Fruit fly (Drosophila melanogaster) whole organism, embryonic: Measurements from ENCODE around the gene CG14818.

Source experiments
- Aef1 ChIP-seq: fragments of 200-800 bp; sonication (Bioruptor generic); IDR thresholded peaks from 3 replicates; pipeline ENCODE4 v1.3.6; 2022; ENCODE audit warnings: missing biosample characterization, missing genetic modification characterization
- Awh ChIP-seq: fragments of 200-800 bp; sonication (Bioruptor generic); IDR thresholded peaks from 2 replicates; pipeline ENCODE4, ENCODE4 v1.3.6; 2022; ENCODE audit warnings: missing biosample characterization, missing genetic modification characterization
- B-H1 ChIP-seq: fragments of 200-800 bp; sonication (Bioruptor generic); IDR thresholded peaks from 3 replicates; pipeline ENCODE4 v1.3.6; 2022; ENCODE audit warnings: missing biosample characterization, missing genetic modification characterization
- Blimp-1 ChIP-seq: fragments of 200-800 bp; sonication (Bioruptor generic); optimal IDR thresholded peaks from 3 replicates; lab custom pipeline; 2018; ENCODE audit warnings: missing biosample characterization, missing genetic modification characterization, mild to moderate bottlenecking, moderate library complexity, missing genetic modification reagents
- CG10321 ChIP-seq: fragments of 200-800 bp; sonication (Bioruptor generic); IDR thresholded peaks from 2 replicates; pipeline ENCODE4 v1.3.6; 2022; ENCODE audit warnings: missing biosample characterization, missing genetic modification characterization
- CG12155 ChIP-seq: fragments of 200-800 bp; sonication (Bioruptor generic); optimal IDR thresholded peaks from 3 replicates; lab custom pipeline; 2016; ENCODE audit warnings: missing biosample characterization, missing genetic modification characterization
- CG1233 ChIP-seq: fragments of 200-800 bp; sonication (Bioruptor generic); optimal IDR thresholded peaks from 4 replicates; lab custom pipeline; 2018; ENCODE audit warnings: missing biosample characterization, mild to moderate bottlenecking, missing genetic modification characterization
- CG12942 ChIP-seq: fragments of 200-800 bp; sonication (Bioruptor generic); optimal IDR thresholded peaks from 3 replicates; lab custom pipeline; 2016; ENCODE audit warnings: missing biosample characterization, missing genetic modification characterization
- CG14441 ChIP-seq: fragments of 200-800 bp; sonication (Bioruptor generic); IDR thresholded peaks from 2 replicates; pipeline ENCODE4 v1.3.6; 2022; ENCODE audit warnings: missing biosample characterization, missing genetic modification characterization
- CG16815 ChIP-seq: fragments of 200-800 bp; sonication (Bioruptor generic); optimal IDR thresholded peaks from 3 replicates; lab custom pipeline; 2017; ENCODE audit warnings: missing biosample characterization, mild to moderate bottlenecking, missing genetic modification characterization
- CG17385 ChIP-seq: fragments of 200-800 bp; sonication (Bioruptor generic); optimal IDR thresholded peaks from 3 replicates; lab custom pipeline; 2018; ENCODE audit warnings: missing biosample characterization, mild to moderate bottlenecking, missing genetic modification characterization
- CG18011 ChIP-seq: fragments of 200-800 bp; sonication (Bioruptor generic); optimal IDR thresholded peaks from 2 replicates; lab custom pipeline; 2017; ENCODE audit warnings: missing biosample characterization, missing genetic modification characterization, mild to moderate bottlenecking, moderate library complexity, missing genotype
- CG1832 ChIP-seq: fragments of 200-800 bp; sonication (Bioruptor generic); optimal IDR thresholded peaks from 2 replicates; lab custom pipeline; 2017; ENCODE audit warnings: missing biosample characterization, mild to moderate bottlenecking, missing genetic modification characterization, inconsistent platforms
- CG18619 ChIP-seq: fragments of 200-800 bp; sonication (Bioruptor generic); optimal IDR thresholded peaks from 3 replicates; lab custom pipeline; 2017; ENCODE audit warnings: missing biosample characterization, mild to moderate bottlenecking, missing genetic modification characterization
- CG2712 ChIP-seq: fragments of 200-800 bp; optimal IDR thresholded peaks from 3 replicates; lab custom pipeline; 2019; ENCODE audit warnings: missing biosample characterization, mild to moderate bottlenecking, missing genetic modification characterization, moderate library complexity
- CG4360 ChIP-seq: fragments of 200-800 bp; sonication (Bioruptor generic); IDR thresholded peaks from 2 replicates; pipeline ENCODE4 v1.3.6; 2022; ENCODE audit warnings: missing biosample characterization, missing genetic modification characterization
- CG6689 ChIP-seq: fragments of 200-800 bp; sonication (Bioruptor generic); IDR thresholded peaks from 2 replicates; pipeline ENCODE4 v1.3.6; 2022; ENCODE audit warnings: missing biosample characterization, missing genetic modification characterization
- CG7745 ChIP-seq: fragments of 200-800 bp; sonication (Bioruptor generic); optimal IDR thresholded peaks from 2 replicates; lab custom pipeline; 2018; ENCODE audit warnings: missing biosample characterization, mild to moderate bottlenecking, missing genetic modification characterization, moderate library complexity
- CG8089 ChIP-seq: fragments of 200-800 bp; sonication (Bioruptor generic); optimal IDR thresholded peaks from 3 replicates; lab custom pipeline; 2016; ENCODE audit warnings: missing biosample characterization, missing genetic modification characterization
- CoRest ChIP-seq: fragments of 200-800 bp; sonication (Bioruptor generic); optimal IDR thresholded peaks from 3 replicates; lab custom pipeline; 2018; ENCODE audit warnings: missing biosample characterization, mild to moderate bottlenecking, missing genetic modification characterization, moderate library complexity
- D19B ChIP-seq: fragments of 200-800 bp; sonication (Bioruptor generic); optimal IDR thresholded peaks from 2 replicates; lab custom pipeline; 2017; ENCODE audit warnings: missing biosample characterization, mild to moderate bottlenecking, missing genetic modification characterization
- HLH4C ChIP-seq: fragments of 200-800 bp; sonication (Bioruptor generic); IDR thresholded peaks from 3 replicates; pipeline ENCODE4 v1.3.6; 2022; ENCODE audit warnings: missing biosample characterization, missing genetic modification characterization; ENCODE audit not compliant: partially characterized antibody
- Hey ChIP-seq: fragments of 200-800 bp; sonication (Bioruptor generic); optimal IDR thresholded peaks from 3 replicates; lab custom pipeline; 2018; ENCODE audit warnings: missing biosample characterization, mild to moderate bottlenecking, missing genetic modification characterization
- Hmx ChIP-seq: fragments of 200-800 bp; sonication (Bioruptor generic); optimal IDR thresholded peaks from 2 replicates; lab custom pipeline; 2016; ENCODE audit warnings: missing biosample characterization, missing genetic modification characterization
- Hr3 ChIP-seq: fragments of 200-800 bp; sonication (Bioruptor generic); optimal IDR thresholded peaks from 3 replicates; lab custom pipeline; 2016; ENCODE audit warnings: missing biosample characterization, missing genetic modification characterization
- Hsf ChIP-seq: fragments of 200-800 bp; sonication (Bioruptor generic); optimal IDR thresholded peaks from 3 replicates; lab custom pipeline; 2016; ENCODE audit warnings: missing biosample characterization, missing genetic modification characterization
- Kr ChIP-seq: fragments of 200-800 bp; sonication (Bioruptor generic); optimal IDR thresholded peaks from 2 replicates; lab custom pipeline; 2017; ENCODE audit warnings: missing biosample characterization, mild to moderate bottlenecking, missing genetic modification characterization
- NC2α ChIP-seq: fragments of 200-800 bp; sonication (Bioruptor generic); optimal IDR thresholded peaks from 2 replicates; lab custom pipeline; 2016; ENCODE audit warnings: missing biosample characterization, missing genetic modification characterization
- Sox102F ChIP-seq: fragments of 200-800 bp; sonication (Bioruptor generic); optimal IDR thresholded peaks from 2 replicates; lab custom pipeline; 2018; ENCODE audit warnings: missing biosample characterization, mild to moderate bottlenecking, missing genetic modification characterization, moderate library complexity
- Xbp1 ChIP-seq: fragments of 200-800 bp; sonication (Bioruptor generic); optimal IDR thresholded peaks from 3 replicates; lab custom pipeline; 2016; ENCODE audit warnings: missing biosample characterization, mild to moderate bottlenecking, missing genetic modification characterization
- YL-1 ChIP-seq: fragments of 200-800 bp; sonication (Bioruptor generic); optimal IDR thresholded peaks from 3 replicates; lab custom pipeline; 2017; ENCODE audit warnings: missing biosample characterization, mild to moderate bottlenecking, missing genetic modification characterization
- bab2 ChIP-seq: fragments of 200-800 bp; sonication (Bioruptor generic); optimal IDR thresholded peaks from 2 replicates; lab custom pipeline; 2016; ENCODE audit warnings: missing biosample characterization, missing genetic modification characterization
- bigmax ChIP-seq: fragments of 200-800 bp; sonication (Bioruptor generic); optimal IDR thresholded peaks from 2 replicates; lab custom pipeline; 2018; ENCODE audit warnings: missing biosample characterization, mild to moderate bottlenecking, missing genetic modification characterization
- cad ChIP-seq: fragments of >200 bp; optimal IDR thresholded peaks from 2 replicates; lab custom pipeline; 2017; ENCODE audit warnings: missing biosample characterization, missing genetic modification characterization
- chinmo ChIP-seq: fragments of 200-800 bp; sonication (Bioruptor generic); IDR thresholded peaks from 4 replicates; pipeline ENCODE4 v1.3.6; 2022; ENCODE audit warnings: missing biosample characterization, missing genetic modification characterization; ENCODE audit not compliant: partially characterized antibody
- crc ChIP-seq: fragments of 200-800 bp; sonication (Bioruptor generic); optimal IDR thresholded peaks from 2 replicates; lab custom pipeline; 2016; ENCODE audit warnings: missing biosample characterization, missing genetic modification characterization
- dysf ChIP-seq: fragments of 200-800 bp; sonication (Bioruptor generic); IDR thresholded peaks from 3 replicates; pipeline ENCODE4 v1.3.6; 2022; ENCODE audit warnings: missing biosample characterization, missing genetic modification characterization
- ham ChIP-seq: fragments of 200-800 bp; sonication (Bioruptor generic); IDR thresholded peaks from 2 replicates; pipeline ENCODE4 v1.3.6; 2022; ENCODE audit warnings: missing biosample characterization, missing genetic modification characterization
- hbn ChIP-seq: fragments of 200-800 bp; sonication (Bioruptor generic); IDR thresholded peaks from 2 replicates; pipeline ENCODE4 v1.3.6; 2022; ENCODE audit warnings: missing biosample characterization, missing genetic modification characterization; ENCODE audit not compliant: partially characterized antibody
- hkb ChIP-seq, 2 experiments: fragments of 200-800 bp in 1 of 2; fragments of >200 bp in 1 of 2; sonication (Bioruptor generic) in 1 of 2; IDR thresholded peaks in 1 of 2; optimal IDR thresholded peaks in 1 of 2; 2 replicates each; pipeline versions ENCODE4 v1.3.6 to Lab custom; 2017 to 2022; ENCODE audit warnings: missing biosample characterization in 1 of 2, missing genetic modification characterization in 1 of 2
- onecut ChIP-seq: fragments of 200-800 bp; sonication (Bioruptor generic); IDR thresholded peaks from 2 replicates; pipeline ENCODE4 v1.3.6; 2022; ENCODE audit warnings: missing biosample characterization, missing genetic modification characterization
- prd ChIP-seq, 3 experiments: fragments of >200 bp in 2 of 3; fragments of 200-800 bp in 1 of 3; sonication (Bioruptor generic) in 1 of 3; optimal IDR thresholded peaks in 2 of 3; IDR thresholded peaks in 1 of 3; 2 replicates in 2 of 3; 3 replicates in 1 of 3; pipeline versions ENCODE4 v1.3.6 to Lab custom; 2017 to 2022; ENCODE audit warnings: missing biosample characterization in 1 of 3, missing genetic modification characterization in 1 of 3
- ranshi ChIP-seq: fragments of 200-800 bp; sonication (Bioruptor generic); IDR thresholded peaks from 2 replicates; pipeline ENCODE4 v1.3.6; 2022; ENCODE audit warnings: missing biosample characterization, missing genetic modification characterization
- sens ChIP-seq: fragments of 200-800 bp; sonication (Bioruptor generic); peaks from one replicate; lab custom pipeline; 2016; ENCODE audit warnings: missing biosample characterization, missing genetic modification characterization
- shn ChIP-seq: fragments of 200-800 bp; sonication (Bioruptor generic); optimal IDR thresholded peaks from 3 replicates; lab custom pipeline; 2016; ENCODE audit warnings: missing biosample characterization, missing genetic modification characterization
- slbo ChIP-seq: fragments of 200-800 bp; sonication (Bioruptor generic); IDR thresholded peaks from 2 replicates; pipeline ENCODE4 v1.3.6; 2022; ENCODE audit warnings: missing biosample characterization, missing genetic modification characterization
- sna ChIP-seq: fragments of 200-800 bp; sonication (Bioruptor generic); IDR thresholded peaks from 2 replicates; pipeline ENCODE4 v1.3.6; 2022; ENCODE audit warnings: missing biosample characterization, missing genetic modification characterization; ENCODE audit not compliant: partially characterized antibody
- tap ChIP-seq: fragments of 200-800 bp; optimal IDR thresholded peaks from 3 replicates; lab custom pipeline; 2019; ENCODE audit warnings: missing biosample characterization, mild to moderate bottlenecking, missing genetic modification characterization, moderate library complexity
- wek ChIP-seq: fragments of 200-800 bp; sonication (Bioruptor generic); optimal IDR thresholded peaks from 3 replicates; lab custom pipeline; 2018; ENCODE audit warnings: missing biosample characterization, mild to moderate bottlenecking, missing genetic modification characterization, moderate library complexity

Gene CG14818

dm6 chrX:1893532-1893931 is 14.0 kb upstream of the CG14818 start:
- TF ChIP-seq Aef1 (peak; percentile 18; the same call in 1 of the 3 replicates), CG4360 (peak; percentile 87), YL-1 (GFP tag; lab: Kevin White, UChicago) (peak; percentile 11), Sox102F (no peak), HLH4C (GFP tag; lab: Robert Waterston, UW) (no peak), CG1832 (GFP tag; lab: Kevin White, UChicago) (peak; percentile 64), chinmo (GFP tag; lab: Robert Waterston, UW) (0 out of 4 replicates have a peak, but pooled peaks have one; percentile 18), Blimp-1 (GFP tag; lab: Kevin White, UChicago) (peak; percentile 13), CG17385 (GFP tag; lab: Kevin White, UChicago) (peak; percentile 72), CoRest (tag; lab: Kevin White, UChicago) (no peak), CG10321 (GFP tag; lab: Robert Waterston, UW) (peak; percentile 38; the same call in 1 of the 2 replicates), cad (GFP tag; lab: Kevin White, UChicago) (no peak), sens (GFP tag; lab: Kevin White, UChicago) (peak; percentile 47), CG1233 (GFP tag; lab: Kevin White, UChicago) (no peak), Hr3 (GFP tag; lab: Kevin White, UChicago) (no peak)

- 0 out of 2 replicates have a peak, but pooled peaks have one; percentile 36 for TF ChIP-seq CG6689 (GFP tag; lab: Robert Waterston, UW)
- TF ChIP-seq Hsf (GFP tag; lab: Kevin White, UChicago): peak; percentile 18
- TF ChIP-seq CG18619 (GFP tag; lab: Kevin White, UChicago): no peak
- peak; percentile 6 for TF ChIP-seq CG12942 (GFP tag; lab: Kevin White, UChicago)
- TF ChIP-seq sna: peak; percentile 68; the same call in 1 of the 2 replicates
- TF ChIP-seq Hmx (GFP tag; lab: Kevin White, UChicago): no peak
- peak; percentile 38 for TF ChIP-seq bab2 (GFP tag; lab: Kevin White, UChicago)
- TF ChIP-seq Awh (GFP tag; lab: Robert Waterston, UW): no peak
- no peak for TF ChIP-seq Hey (tag; lab: Kevin White, UChicago)
- TF ChIP-seq CG7745 (tag; lab: Kevin White, UChicago): no peak
- no peak for TF ChIP-seq D19B (GFP tag; lab: Kevin White, UChicago)
- no peak for TF ChIP-seq CG16815 (GFP tag; lab: Kevin White, UChicago)
- TF ChIP-seq CG18011 (GFP tag; lab: Kevin White, UChicago): peak; percentile 29
- no peak for TF ChIP-seq B-H1
- TF ChIP-seq Kr (GFP tag; lab: Kevin White, UChicago): no peak
- TF ChIP-seq CG8089: no peak
- peak; percentile 65 for TF ChIP-seq CG2712
- TF ChIP-seq prd (optimal IDR thresholded peaks at IDR 0.05; lab: Kevin White, UChicago): no peak
- TF ChIP-seq prd (GFP tag; IDR thresholded peaks at IDR 0.05; lab: Robert Waterston, UW): peak; percentile 58; the same call in 2 of the 3 replicates
- TF ChIP-seq CG12155: peak; percentile 24
- peak; percentile 57 for TF ChIP-seq CG14441
- no peak for TF ChIP-seq onecut (GFP tag; lab: Robert Waterston, UW)
- no peak for TF ChIP-seq bigmax (GFP tag; lab: Kevin White, UChicago)
- no peak for TF ChIP-seq Hr3 (GFP tag; lab: Kevin White, UChicago)
- no peak for TF ChIP-seq tap (tag; lab: Kevin White, UChicago)
- TF ChIP-seq hbn (GFP tag; lab: Robert Waterston, UW): peak; percentile 76
- no peak for TF ChIP-seq crc
- no peak for TF ChIP-seq hkb (optimal IDR thresholded peaks at IDR 0.05; lab: Kevin White, UChicago)
- no peak for TF ChIP-seq hkb (GFP tag; IDR thresholded peaks at IDR 0.05; lab: Robert Waterston, UW)
- TF ChIP-seq Xbp1: peak; percentile 20
- no peak for TF ChIP-seq NC2α (GFP tag; lab: Kevin White, UChicago)
- TF ChIP-seq slbo (GFP tag; lab: Robert Waterston, UW): peak; percentile 64
- TF ChIP-seq ranshi (GFP tag; lab: Robert Waterston, UW): 0 out of 2 replicates have a peak, but pooled peaks have one; percentile 11
- TF ChIP-seq ham (GFP tag; lab: Robert Waterston, UW): no peak
- TF ChIP-seq shn (GFP tag; lab: Kevin White, UChicago): peak; percentile 23
- TF ChIP-seq wek: no peak
- peak; percentile 47; the same call in 1 of the 3 replicates for TF ChIP-seq dysf (GFP tag; lab: Robert Waterston, UW)
Measured at dm6 chrX:1889926-1890325, 10.4 kb upstream of the CG14818 start, which contains the start of the genes trr and mRpL16. Gene trr (minus strand): TSS chrX:1889950. Gene mRpL16 (plus strand): TSS chrX:1890256.
